Worm (Caenorhabditis elegans): ENCODE results near the gene acr-18.

acr-18 gene

DNA sequence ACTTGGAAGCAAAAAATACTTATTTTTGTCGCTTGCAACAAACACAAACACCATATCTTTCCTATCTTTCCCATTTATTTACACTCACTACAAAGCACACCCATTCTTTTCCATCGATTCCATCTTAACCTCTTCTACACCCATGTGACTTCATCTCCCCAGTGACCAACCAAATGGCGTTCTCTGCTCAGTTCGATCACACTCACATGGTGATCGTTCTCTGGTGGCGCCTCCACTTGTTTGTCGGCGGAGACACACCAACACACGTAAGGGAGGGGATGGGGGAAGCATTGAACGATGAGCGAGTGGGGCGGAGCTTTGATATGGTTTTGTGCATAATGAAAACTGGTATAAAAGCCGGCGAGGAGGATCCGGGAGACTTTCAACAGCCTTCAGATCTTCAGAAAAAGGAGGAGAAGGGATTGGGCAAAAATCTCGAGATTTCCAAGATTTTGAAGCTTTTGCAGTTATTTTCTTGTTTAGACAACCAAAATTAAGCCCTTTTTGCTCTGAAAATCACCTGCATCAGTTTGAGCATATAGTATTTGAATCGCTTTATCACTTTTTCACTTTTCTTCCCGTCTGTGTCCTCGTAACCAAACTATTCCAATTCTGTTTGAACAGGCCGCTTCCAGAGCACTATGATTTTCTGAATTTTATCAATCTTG lies 7.7 kb upstream of the acr-18 start (continued):
- no peak for TF ChIP-seq madf-6 (GFP tag; IDR thresholded peaks at IDR 0.05)
- no peak for TF ChIP-seq F49E8.2 (tag; optimal IDR thresholded peaks at IDR 0.05; ENCODE audit: insufficient read depth)
- no peak for TF ChIP-seq T26A5.8 (tag; optimal IDR thresholded peaks at IDR 0.05)
- no peak for TF ChIP-seq madf-8 (GFP tag; conservative IDR thresholded peaks at IDR 0.05)
- no peak for TF ChIP-seq ceh-79 (tag; optimal IDR thresholded peaks at IDR 0.05)
- 0 out of 2 replicates have a peak, but pooled peaks have one; percentile 50 for TF ChIP-seq lin-26 (GFP tag; IDR thresholded peaks at IDR 0.05)
- TF ChIP-seq hlh-26 (GFP tag; conservative IDR thresholded peaks at IDR 0.05): no peak
- no peak for TF ChIP-seq aptf-2 (GFP tag; conservative IDR thresholded peaks at IDR 0.05)
- no peak for TF ChIP-seq ccch-3 (GFP tag; optimal IDR thresholded peaks at IDR 0.05)
- TF ChIP-seq snpc-3.4 (tag; optimal IDR thresholded peaks at IDR 0.05): no peak
- no peak for TF ChIP-seq Y56A3A.18 (GFP tag; IDR thresholded peaks at IDR 0.05)
- TF ChIP-seq nfya-2 (GFP tag; IDR thresholded peaks at IDR 0.05): no peak
- TF ChIP-seq unc-62 (GFP tag; optimal IDR thresholded peaks at IDR 0.05): no peak
- TF ChIP-seq ceh-40 (GFP tag; IDR thresholded peaks at IDR 0.05): no peak

- TF ChIP-seq ztf-6 (GFP tag; IDR thresholded peaks at IDR 0.05) (no peak), nhr-80 (tag; optimal IDR thresholded peaks at IDR 0.05) (peak; percentile 61), ztf-28 (GFP tag; IDR thresholded peaks at IDR 0.05) (no peak), somi-1 (GFP tag; optimal IDR thresholded peaks at IDR 0.05) (peak; percentile 37), chd-7 (tag; optimal IDR thresholded peaks at IDR 0.05) (peak; percentile 12), snpc-4 (GFP tag; optimal IDR thresholded peaks at IDR 0.05) (no peak), snpc-4 (tag; optimal IDR thresholded peaks at IDR 0.05) (peak in 1 of 4 experiments; percentile 13), C06A6.2 (GFP tag; conservative IDR thresholded peaks at IDR 0.05) (0 out of 2 replicates have a peak, but pooled peaks have one; percentile 24), ztf-26 (tag; optimal IDR thresholded peaks at IDR 0.05) (peak; percentile 69), him-1 (tag; optimal IDR thresholded peaks at IDR 0.05) (no peak), tbp1 (GFP tag; optimal IDR thresholded peaks at IDR 0.05) (peak; percentile 22), sptf-2 (GFP tag; optimal IDR thresholded peaks at IDR 0.05) (no peak), lin-54 (GFP tag; optimal IDR thresholded peaks at IDR 0.05) (peak; percentile 11), lin-40 (tag; optimal IDR thresholded peaks at IDR 0.05) (peak; percentile 4)
Measured at ce11 chrV:15563985-15564384, 5.0 kb upstream of the acr-18 start.

ce11 chrV:15563477-15563876 lies 4.5 kb upstream of the acr-18 start:
- no peak for TF ChIP-seq attf-3 (GFP tag; conservative IDR thresholded peaks at IDR 0.05)
- no peak for TF ChIP-seq ets-4 (GFP tag; optimal IDR thresholded peaks at IDR 0.05)
- no peak for TF ChIP-seq tlf-1 (GFP tag; optimal IDR thresholded peaks at IDR 0.05)
- no peak for TF ChIP-seq ztf-3 (GFP tag; optimal IDR thresholded peaks at IDR 0.05)
- no peak for TF ChIP-seq let-526 (GFP tag; IDR thresholded peaks at IDR 0.05)
- no peak for TF ChIP-seq snpc-4 (GFP tag; optimal IDR thresholded peaks at IDR 0.05)
- no peak for TF ChIP-seq snpc-4 (tag; optimal IDR thresholded peaks at IDR 0.05)
- no peak for TF ChIP-seq sea-2 (GFP tag; IDR thresholded peaks at IDR 0.05)
- TF ChIP-seq ztf-22 (GFP tag; optimal IDR thresholded peaks at IDR 0.05): no peak
- TF ChIP-seq ama-1 (optimal IDR thresholded peaks at IDR 0.05): no peak
- no peak for TF ChIP-seq ama-1 (GFP tag; optimal IDR thresholded peaks at IDR 0.05)
- TF ChIP-seq pha-4 (tag; optimal IDR thresholded peaks at IDR 0.05): no peak
- TF ChIP-seq mxl-1 (tag; optimal IDR thresholded peaks at IDR 0.05): no peak
- TF ChIP-seq Y79H2A.3 (GFP tag; conservative IDR thresholded peaks at IDR 0.05): no peak
